Fruit fly (Drosophila melanogaster) whole organism, embryonic: ENCODE results near the gene bi.

Experiments
- Abd-B ChIP-seq: fragments of 200-800 bp; sonication (Bioruptor generic); optimal IDR thresholded peaks from 2 replicates; lab custom pipeline; 2018; ENCODE audit warnings: missing biosample characterization, mild to moderate bottlenecking, missing genetic modification characterization, moderate library complexity
- Awh ChIP-seq: fragments of 200-800 bp; sonication (Bioruptor generic); IDR thresholded peaks from 2 replicates; pipeline ENCODE4, ENCODE4 v1.3.6; 2022; ENCODE audit warnings: missing biosample characterization, missing genetic modification characterization
- B-H2 ChIP-seq: fragments of 200-800 bp; sonication (Bioruptor generic); optimal IDR thresholded peaks from 2 replicates; lab custom pipeline; 2018; ENCODE audit warnings: missing biosample characterization, mild to moderate bottlenecking, missing genetic modification characterization
- Bgb ChIP-seq: fragments of 200-800 bp; sonication (Bioruptor generic); IDR thresholded peaks from 2 replicates; pipeline ENCODE4 v1.3.6; 2022; ENCODE audit warnings: missing biosample characterization, missing genetic modification characterization; ENCODE audit not compliant: partially characterized antibody
- Blimp-1 ChIP-seq: fragments of 200-800 bp; sonication (Bioruptor generic); optimal IDR thresholded peaks from 3 replicates; lab custom pipeline; 2018; ENCODE audit warnings: missing biosample characterization, missing genetic modification characterization, mild to moderate bottlenecking, moderate library complexity, missing genetic modification reagents
- C15 ChIP-seq: fragments of 200-800 bp; sonication (Bioruptor generic); IDR thresholded peaks from 3 replicates; pipeline ENCODE4 v1.3.6; 2022; ENCODE audit warnings: missing biosample characterization, missing genetic modification characterization
- CG10431 ChIP-seq: fragments of 200-800 bp; sonication (Bioruptor generic); optimal IDR thresholded peaks from 3 replicates; lab custom pipeline; 2018; ENCODE audit warnings: missing biosample characterization, mild to moderate bottlenecking, missing genetic modification characterization
- CG10543 ChIP-seq: fragments of 200-800 bp; sonication (Bioruptor generic); optimal IDR thresholded peaks from 3 replicates; lab custom pipeline; 2017; ENCODE audit warnings: missing biosample characterization, mild to moderate bottlenecking, missing genetic modification characterization, moderate library complexity
- CG10979 ChIP-seq: fragments of 200-800 bp; sonication (Bioruptor generic); optimal IDR thresholded peaks from 2 replicates; lab custom pipeline; 2018; ENCODE audit warnings: missing biosample characterization, mild to moderate bottlenecking, missing genetic modification characterization, moderate library complexity
- CG11723 ChIP-seq: fragments of 200-800 bp; sonication (Bioruptor generic); optimal IDR thresholded peaks from 2 replicates; lab custom pipeline; 2017; ENCODE audit warnings: missing biosample characterization, mild to moderate bottlenecking, missing genetic modification characterization
- CG12155 ChIP-seq: fragments of 200-800 bp; sonication (Bioruptor generic); optimal IDR thresholded peaks from 3 replicates; lab custom pipeline; 2016; ENCODE audit warnings: missing biosample characterization, missing genetic modification characterization
- CG12659 ChIP-seq: fragments of 200-800 bp; sonication (Bioruptor generic); optimal IDR thresholded peaks from 3 replicates; lab custom pipeline; 2017; ENCODE audit warnings: mild to moderate bottlenecking, missing biosample characterization, missing genetic modification reagents, missing genetic modification characterization
- CG13296 ChIP-seq: fragments of 200-800 bp; sonication (Bioruptor generic); optimal IDR thresholded peaks from 3 replicates; lab custom pipeline; 2018; ENCODE audit warnings: missing biosample characterization, mild to moderate bottlenecking, missing genetic modification characterization
- CG1603 ChIP-seq: fragments of 200-800 bp; sonication (Bioruptor generic); optimal IDR thresholded peaks from 2 replicates; lab custom pipeline; 2019; ENCODE audit warnings: missing biosample characterization, mild to moderate bottlenecking, missing genetic modification characterization, moderate library complexity
- CG17361 ChIP-seq: fragments of 200-800 bp; sonication (Bioruptor generic); IDR thresholded peaks from 3 replicates; pipeline ENCODE4 v1.3.6; 2022; ENCODE audit warnings: missing biosample characterization, missing genetic modification characterization
- CG17612 ChIP-seq: fragments of 200-800 bp; sonication (Bioruptor generic); IDR thresholded peaks from 2 replicates; pipeline ENCODE4 v1.3.6; 2022; ENCODE audit warnings: missing biosample characterization, missing genetic modification characterization
- CG18011 ChIP-seq: fragments of 200-800 bp; sonication (Bioruptor generic); optimal IDR thresholded peaks from 2 replicates; lab custom pipeline; 2017; ENCODE audit warnings: missing biosample characterization, missing genetic modification characterization, mild to moderate bottlenecking, moderate library complexity, missing genotype
- CG18476 ChIP-seq: fragments of 200-800 bp; sonication (Bioruptor generic); optimal IDR thresholded peaks from 2 replicates; lab custom pipeline; 2016; ENCODE audit warnings: missing biosample characterization, mild to moderate bottlenecking, missing genetic modification characterization
- CG2120 ChIP-seq: fragments of 200-800 bp; sonication (Bioruptor generic); optimal IDR thresholded peaks from 3 replicates; lab custom pipeline; 2016; ENCODE audit warnings: missing biosample characterization, missing genetic modification characterization
- CG30403 ChIP-seq: fragments of 200-800 bp; sonication (Bioruptor generic); optimal IDR thresholded peaks from 3 replicates; lab custom pipeline; 2016; ENCODE audit warnings: missing biosample characterization, missing genetic modification characterization
- CG4730 ChIP-seq: fragments of 200-800 bp; sonication (Bioruptor generic); IDR thresholded peaks from 2 replicates; pipeline ENCODE4 v1.3.6; 2022; ENCODE audit warnings: missing biosample characterization, missing genetic modification characterization
- CG6813 ChIP-seq: fragments of 200-800 bp; sonication (Bioruptor generic); optimal IDR thresholded peaks from 2 replicates; lab custom pipeline; 2017; ENCODE audit warnings: missing biosample characterization, missing genetic modification characterization, mild to moderate bottlenecking, moderate library complexity, missing genetic modification reagents
- CG7271 ChIP-seq: fragments of 200-800 bp; sonication (Bioruptor generic); optimal IDR thresholded peaks from 2 replicates; lab custom pipeline; 2018; ENCODE audit warnings: missing biosample characterization, mild to moderate bottlenecking, missing genetic modification characterization, moderate library complexity
- CG7839 ChIP-seq: fragments of 200-800 bp; sonication (Bioruptor generic); optimal IDR thresholded peaks from 3 replicates; lab custom pipeline; 2018; ENCODE audit warnings: missing biosample characterization, mild to moderate bottlenecking, missing genetic modification characterization, moderate library complexity
- Fer3 ChIP-seq: fragments of 200-800 bp; sonication (Bioruptor generic); optimal IDR thresholded peaks from 2 replicates; lab custom pipeline; 2018; ENCODE audit warnings: missing biosample characterization, mild to moderate bottlenecking, missing genetic modification characterization, moderate library complexity
- Hey ChIP-seq: fragments of 200-800 bp; sonication (Bioruptor generic); optimal IDR thresholded peaks from 3 replicates; lab custom pipeline; 2018; ENCODE audit warnings: missing biosample characterization, mild to moderate bottlenecking, missing genetic modification characterization
- Hmr ChIP-seq: fragments of 200-800 bp; sonication (Bioruptor generic); optimal IDR thresholded peaks from 3 replicates; lab custom pipeline; 2017; ENCODE audit warnings: mild to moderate bottlenecking, missing biosample characterization, missing genetic modification reagents, missing genetic modification characterization
- Hr3 ChIP-seq: fragments of 200-800 bp; sonication (Bioruptor generic); optimal IDR thresholded peaks from 3 replicates; lab custom pipeline; 2016; ENCODE audit warnings: missing biosample characterization, missing genetic modification characterization
- Nf-YB ChIP-seq: fragments of 200-800 bp; sonication (Bioruptor generic); optimal IDR thresholded peaks from 3 replicates; lab custom pipeline; 2019; ENCODE audit warnings: missing biosample characterization, mild to moderate bottlenecking, missing genetic modification characterization, moderate library complexity
- Spps ChIP-seq: fragments of 200-800 bp; sonication (Bioruptor generic); optimal IDR thresholded peaks from 2 replicates; lab custom pipeline; 2018; ENCODE audit warnings: missing biosample characterization, mild to moderate bottlenecking, missing genetic modification characterization
- Sry-δ ChIP-seq: fragments of 200-800 bp; sonication (Bioruptor generic); optimal IDR thresholded peaks from 2 replicates; lab custom pipeline; 2016; ENCODE audit warnings: missing biosample characterization, missing genetic modification characterization
- Tbp ChIP-seq: fragments of >200 bp; optimal IDR thresholded peaks from 2 replicates; lab custom pipeline; 2018; ENCODE audit warnings: missing biosample characterization, missing genetic modification characterization
- Xrp1 ChIP-seq: fragments of 200-800 bp; sonication (Bioruptor generic); IDR thresholded peaks from 2 replicates; pipeline ENCODE4 v1.3.6; 2022; ENCODE audit warnings: missing biosample characterization, missing genetic modification characterization
- abd-A ChIP-seq: fragments of 200-800 bp; sonication (Bioruptor generic); optimal IDR thresholded peaks from 3 replicates; lab custom pipeline; 2019; ENCODE audit warnings: missing biosample characterization, mild to moderate bottlenecking, missing genetic modification characterization, moderate library complexity
- bcd ChIP-seq: fragments of 200-800 bp; sonication (Bioruptor generic); optimal IDR thresholded peaks from 2 replicates; lab custom pipeline; 2017; ENCODE audit warnings: missing biosample characterization, mild to moderate bottlenecking, missing genetic modification characterization
- cad ChIP-seq: fragments of >200 bp; optimal IDR thresholded peaks from 2 replicates; lab custom pipeline; 2017; ENCODE audit warnings: missing biosample characterization, missing genetic modification characterization
- cg ChIP-seq: fragments of 200-800 bp; sonication (Bioruptor generic); optimal IDR thresholded peaks from 3 replicates; lab custom pipeline; 2019; ENCODE audit warnings: missing biosample characterization, mild to moderate bottlenecking, missing genetic modification characterization, moderate library complexity
- ci ChIP-seq: fragments of 200-800 bp; sonication (Bioruptor generic); IDR thresholded peaks from 3 replicates; pipeline ENCODE4 v1.3.6; 2022; ENCODE audit warnings: missing biosample characterization, missing genetic modification characterization
- crol ChIP-seq: fragments of 200-800 bp; sonication (Bioruptor generic); IDR thresholded peaks from 2 replicates; pipeline ENCODE4 v1.3.6; 2022; ENCODE audit warnings: missing biosample characterization, missing genetic modification characterization
- crp ChIP-seq, 2 experiments: fragments of 200-800 bp; sonication (Bioruptor generic); optimal IDR thresholded peaks; 2 replicates in 1 of 2; 3 replicates in 1 of 2; lab custom pipeline; 2017; ENCODE audit warnings: missing biosample characterization in 2 of 2, missing genetic modification characterization in 2 of 2, mild to moderate bottlenecking in 1 of 2, moderate library complexity in 1 of 2
- dm ChIP-seq: fragments of 200-800 bp; sonication (Bioruptor generic); optimal IDR thresholded peaks from 3 replicates; lab custom pipeline; 2016; ENCODE audit warnings: missing biosample characterization, missing genetic modification characterization
- fd64A ChIP-seq: fragments of 200-800 bp; sonication (Bioruptor generic); optimal IDR thresholded peaks from 3 replicates; lab custom pipeline; 2018; ENCODE audit warnings: missing biosample characterization, mild to moderate bottlenecking, missing genetic modification characterization
- grn ChIP-seq: fragments of 200-800 bp; sonication (Bioruptor generic); optimal IDR thresholded peaks from 3 replicates; lab custom pipeline; 2017; ENCODE audit warnings: missing biosample characterization, missing genetic modification characterization
- mam ChIP-seq: fragments of 200-800 bp; sonication (Bioruptor generic); optimal IDR thresholded peaks from 3 replicates; lab custom pipeline; 2016; ENCODE audit warnings: missing biosample characterization, missing genetic modification characterization
- pnt ChIP-seq: fragments of 200-800 bp; sonication (Bioruptor generic); optimal IDR thresholded peaks from 3 replicates; lab custom pipeline; 2016; ENCODE audit warnings: missing biosample characterization, missing genetic modification characterization
- pros ChIP-seq: fragments of 200-800 bp; sonication (Bioruptor generic); optimal IDR thresholded peaks from 3 replicates; lab custom pipeline; 2019; ENCODE audit warnings: missing biosample characterization, mild to moderate bottlenecking, missing genetic modification characterization, moderate library complexity
- sens ChIP-seq: fragments of 200-800 bp; sonication (Bioruptor generic); peaks from one replicate; lab custom pipeline; 2016; ENCODE audit warnings: missing biosample characterization, missing genetic modification characterization
- slou ChIP-seq: fragments of 200-800 bp; sonication (Bioruptor generic); optimal IDR thresholded peaks from 3 replicates; lab custom pipeline; 2016; ENCODE audit warnings: missing biosample characterization, missing genetic modification characterization
- sna ChIP-seq: fragments of 200-800 bp; sonication (Bioruptor generic); IDR thresholded peaks from 2 replicates; pipeline ENCODE4 v1.3.6; 2022; ENCODE audit warnings: missing biosample characterization, missing genetic modification characterization; ENCODE audit not compliant: partially characterized antibody
- sob ChIP-seq: fragments of 200-800 bp; sonication (Bioruptor generic); IDR thresholded peaks from 2 replicates; pipeline ENCODE4 v1.3.6; 2022; ENCODE audit warnings: missing biosample characterization, missing genetic modification characterization
- tap ChIP-seq: fragments of 200-800 bp; optimal IDR thresholded peaks from 3 replicates; lab custom pipeline; 2019; ENCODE audit warnings: missing biosample characterization, mild to moderate bottlenecking, missing genetic modification characterization, moderate library complexity
- vvl ChIP-seq: fragments of 200-800 bp; sonication (Bioruptor generic); IDR thresholded peaks from 2 replicates; pipeline ENCODE4 v1.3.6; 2022; ENCODE audit warnings: missing biosample characterization, missing genetic modification characterization

Gene bi

DNA sequence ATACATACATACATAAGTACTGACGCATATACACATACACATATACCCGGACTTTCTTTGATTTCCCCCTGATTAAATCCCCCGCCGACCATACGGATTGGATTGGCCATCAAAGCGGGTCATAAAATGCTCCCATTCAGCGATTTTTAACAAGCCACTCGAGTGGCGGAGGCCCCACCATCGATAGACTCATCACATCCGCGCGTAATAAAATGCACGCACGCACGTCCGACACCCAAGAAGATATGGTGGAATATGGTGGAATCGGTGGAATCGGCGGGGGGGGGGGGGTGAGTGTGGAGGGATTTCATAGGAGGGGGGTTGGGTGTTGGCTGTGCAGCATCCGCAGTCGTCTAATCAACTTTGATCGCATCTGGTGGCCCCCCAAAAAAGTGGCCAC lies 13.0 kb upstream of the bi start:
- TF ChIP-seq CG7271 (tag; lab: Kevin White, UChicago) (no peak), Blimp-1 (GFP tag; lab: Kevin White, UChicago) (no peak), sens (GFP tag; lab: Kevin White, UChicago) (no peak), Fer3 (tag; lab: Kevin White, UChicago) (no peak), crol (GFP tag; lab: Robert Waterston, UW) (peak; percentile 78), CG18011 (GFP tag; lab: Kevin White, UChicago) (no peak), CG11723 (GFP tag; lab: Kevin White, UChicago) (no peak), tap (tag; lab: Kevin White, UChicago) (no peak), bcd (GFP tag; lab: Kevin White, UChicago) (no peak), CG10543 (GFP tag; lab: Kevin White, UChicago) (no peak), CG18476 (GFP tag; lab: Kevin White, UChicago) (no peak), CG2120 (GFP tag; lab: Kevin White, UChicago) (no peak), CG10979 (tag; lab: Kevin White, UChicago) (no peak), Hey (no peak), mam (GFP tag; lab: Kevin White, UChicago) (no peak), pros (no peak), Tbp (GFP tag; lab: Kevin White, UChicago) (no peak), CG17361 (no peak), CG17612 (GFP tag; lab: Robert Waterston, UW) (no peak), pnt (GFP tag; lab: Kevin White, UChicago) (no peak), cad (GFP tag; lab: Kevin White, UChicago) (no peak), slou (GFP tag; lab: Kevin White, UChicago) (no peak), CG6813 (GFP tag; lab: Kevin White, UChicago) (no peak), dm (GFP tag; lab: Kevin White, UChicago) (no peak), sna (GFP tag; lab: Robert Waterston, UW) (no peak), Sry-δ (no peak), B-H2 (GFP tag; lab: Kevin White, UChicago) (no peak), sob (no peak), CG4730 (no peak), ci (0 out of 3 replicates have a peak, but pooled peaks have one; percentile 20), vvl (GFP tag; lab: Robert Waterston, UW) (no peak), Spps (tag; lab: Kevin White, UChicago) (no peak), Nf-YB (GFP tag; lab: Kevin White, UChicago) (peak; percentile 77), CG30403 (GFP tag; lab: Kevin White, UChicago) (no peak), Hr3 (no peak), crp (GFP tag; optimal IDR thresholded peaks at IDR 0.05; lab: Kevin White, UChicago) (no peak), CG13296 (no peak), Abd-B (peak; percentile 51), fd64A (GFP tag; lab: Kevin White, UChicago) (no peak), CG7839 (no peak), grn (GFP tag; lab: Kevin White, UChicago) (peak; percentile 1), CG12659 (GFP tag; lab: Kevin White, UChicago) (no peak), Bgb (GFP tag; lab: Robert Waterston, UW) (no peak), C15 (GFP tag; lab: Robert Waterston, UW) (no peak), CG12155 (GFP tag; lab: Kevin White, UChicago) (no peak), Hmr (GFP tag; lab: Kevin White, UChicago) (no peak), Awh (no peak), CG10431 (GFP tag; lab: Kevin White, UChicago) (no peak), cg (peak; percentile 43), abd-A (peak; percentile 55), Xrp1 (GFP tag; lab: Robert Waterston, UW) (no peak), CG1603 (tag; lab: Kevin White, UChicago) (no peak)
